Worm (Caenorhabditis elegans) whole organism, L1 larva: ENCODE data around the gene F59B10.6.

Experiments used
- grh-1 ChIP-seq: fragments of 200-800 bp; sonication (Bioruptor generic); IDR thresholded peaks from 2 replicates; pipeline ENCODE4 v1.3.6; 2022; ENCODE audit warnings: missing genetic modification reagents, missing genetic modification characterization, missing compliant biosample characterization
- hpl-2 ChIP-seq: fragments of 150-350 bp; optimal IDR thresholded peaks from 2 replicates; lab custom pipeline; 2014; ENCODE audit warnings: missing biosample characterization, missing genetic modification reagents, missing genetic modification characterization
- lin-35 ChIP-seq, 2 experiments: fragments of 150-350 bp; optimal IDR thresholded peaks; 2 replicates each; lab custom pipeline; 2014; ENCODE audit warnings: missing biosample characterization in 2 of 2, missing genetic modification characterization in 2 of 2, missing genetic modification reagents in 2 of 2
- lsy-2 ChIP-seq, 2 experiments: fragments of 150-350 bp; optimal IDR thresholded peaks; 2 replicates each; lab custom pipeline; 2014; ENCODE audit warnings: missing biosample characterization in 2 of 2, missing genetic modification characterization in 2 of 2
- mdl-1 ChIP-seq, 2 experiments: fragments of 150-350 bp; optimal IDR thresholded peaks; 2 replicates each; lab custom pipeline; 2014 to 2017; ENCODE audit warnings: missing biosample characterization in 2 of 2, missing genetic modification characterization in 2 of 2, inconsistent platforms in 1 of 2
- nhr-12 ChIP-seq: sonication (generic microtip); optimal IDR thresholded peaks from 2 replicates; lab custom pipeline; 2017; ENCODE audit warnings: missing biosample characterization, missing genetic modification characterization
- snpc-4 ChIP-seq: fragments of 150-350 bp; optimal IDR thresholded peaks from 2 replicates; lab custom pipeline; 2014; ENCODE audit warnings: missing biosample characterization, missing genetic modification characterization
- ztf-11 ChIP-seq, 2 experiments: sonication (generic microtip); optimal IDR thresholded peaks; 2 replicates each; lab custom pipeline; 2016 to 2017; ENCODE audit warnings: missing genetic modification characterization in 2 of 2, missing biosample characterization in 1 of 2, missing compliant biosample characterization in 1 of 2

DNA sequence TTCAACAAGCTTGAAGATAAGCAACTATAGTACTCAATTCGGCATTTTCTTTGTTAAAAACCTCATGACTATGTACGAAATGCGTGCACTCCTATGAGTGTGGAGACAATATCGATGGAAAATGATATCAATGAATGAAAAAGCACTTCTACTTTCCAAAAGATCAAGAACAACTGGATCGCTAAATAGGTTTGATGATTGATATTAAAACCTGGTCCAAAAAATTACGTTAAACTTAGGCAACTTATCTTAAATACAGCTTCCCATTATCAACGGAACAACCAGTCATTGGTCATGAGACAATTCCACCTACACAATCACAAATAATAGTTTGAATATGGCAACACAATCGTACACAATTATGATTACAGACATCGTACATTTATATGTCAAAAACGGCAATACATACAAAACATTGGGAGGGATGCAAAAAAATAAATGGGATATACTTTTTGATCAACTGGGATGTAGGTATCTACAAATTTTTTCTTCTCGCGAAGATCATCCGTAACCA, 35.5 kb upstream of the F59B10.6 start:
- TF ChIP-seq mdl-1 (tag; optimal IDR thresholded peaks at IDR 0.05; lab: Kevin White, UChicago), result no peak
- TF ChIP-seq lin-35 (GFP tag; optimal IDR thresholded peaks at IDR 0.05; lab: Kevin White, UChicago), result peak in 1 of 2 experiments; percentile 7
- no peak for TF ChIP-seq snpc-4
- no peak for TF ChIP-seq ztf-11 (tag; optimal IDR thresholded peaks at IDR 0.05; lab: Kevin White, UChicago)
- TF ChIP-seq grh-1, result no peak
- no peak for TF ChIP-seq hpl-2 (GFP tag; lab: Kevin White, UChicago)
- no peak for TF ChIP-seq nhr-12 (tag; lab: Kevin White, UChicago)
- TF ChIP-seq lsy-2 (tag; optimal IDR thresholded peaks at IDR 0.05; lab: Kevin White, UChicago), result no peak
